Worm (Caenorhabditis elegans) whole organism, young adult: ENCODE measurements around the gene T15B7.1.

Source experiments
- F22D6.2 ChIP-seq: sonication (generic microtip); optimal IDR thresholded peaks from 2 replicates; lab custom pipeline; 2016; ENCODE audit warnings: mild to moderate bottlenecking, missing genetic modification characterization, missing compliant biosample characterization
- Y67H2A.10 ChIP-seq: fragments of 200-800 bp; sonication (Bioruptor generic); conservative IDR thresholded peaks from 2 replicates; pipeline ENCODE4 v1.3.6; 2022; ENCODE audit warnings: missing genetic modification reagents, missing genetic modification characterization, missing compliant biosample characterization
- ceh-91 ChIP-seq: fragments of 200-800 bp; sonication (Bioruptor generic); IDR thresholded peaks from 2 replicates; pipeline ENCODE4 v1.3.6; 2022; ENCODE audit warnings: missing genetic modification reagents, missing genetic modification characterization, missing compliant biosample characterization
- nhr-179 ChIP-seq: sonication (generic microtip); optimal IDR thresholded peaks from 2 replicates; lab custom pipeline; 2016; ENCODE audit warnings: mild to moderate bottlenecking, missing genetic modification characterization, missing compliant biosample characterization
- pha-4 ChIP-seq: fragments of 150-350 bp; sonication (generic microtip); optimal IDR thresholded peaks from 2 replicates; lab custom pipeline; 2014; ENCODE audit warnings: missing biosample characterization, missing genetic modification reagents, missing genetic modification characterization
- snpc-4 ChIP-seq, 5 experiments: fragments of 150-350 bp in 1 of 5; sonication (generic microtip) in 4 of 5; optimal IDR thresholded peaks; 2 replicates each; lab custom pipeline; 2014 to 2018; ENCODE audit warnings: missing genetic modification characterization in 5 of 5, missing biosample characterization in 3 of 5, antibody characterized with exemption in 2 of 5, mild to moderate bottlenecking in 2 of 5, missing compliant biosample characterization in 2 of 5, missing genotype in 2 of 5, moderate library complexity in 2 of 5, missing genetic modification reagents in 1 of 5

DNA sequence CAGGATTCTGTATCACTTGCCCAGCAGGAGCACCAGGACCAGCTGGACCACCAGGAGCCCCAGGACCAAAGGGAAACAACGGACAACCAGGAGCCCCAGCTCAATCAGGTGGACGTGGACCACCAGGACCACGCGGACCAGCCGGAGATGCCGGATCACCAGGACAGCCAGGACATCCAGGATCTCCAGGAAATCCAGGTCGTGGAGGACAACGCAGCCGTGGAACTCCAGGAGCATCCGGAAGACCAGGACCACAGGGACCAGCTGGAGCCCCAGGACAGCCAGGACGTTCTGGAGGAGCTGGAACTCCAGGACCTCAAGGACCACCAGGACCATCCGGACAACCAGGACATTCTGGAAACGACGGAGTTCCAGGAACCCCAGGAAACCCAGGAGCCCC lies 6.5 kb upstream of the T15B7.1 start:
- TF ChIP-seq Y67H2A.10 (GFP tag; lab: Robert Waterston, UW): no peak
- no peak for TF ChIP-seq nhr-179 (tag; lab: Kevin White, UChicago)
- no peak for TF ChIP-seq ceh-91 (GFP tag; lab: Robert Waterston, UW)
- no peak for TF ChIP-seq pha-4 (tag; lab: Kevin White, UChicago)
- no peak for TF ChIP-seq F22D6.2 (tag; lab: Kevin White, UChicago)
- TF ChIP-seq snpc-4 (GFP tag; optimal IDR thresholded peaks at IDR 0.05; lab: Kevin White, UChicago): no peak
- TF ChIP-seq snpc-4 (tag; optimal IDR thresholded peaks at IDR 0.05; lab: Kevin White, UChicago): no peak
